Worm (Caenorhabditis elegans) whole organism, L1 larva: ENCODE results near the gene smc-4.

Experiments used
- C16A3.4 ChIP-seq: fragments of 150-350 bp; optimal IDR thresholded peaks from 2 replicates; lab custom pipeline; 2014; ENCODE audit warnings: missing biosample characterization, missing genetic modification characterization
- alr-1 ChIP-seq: fragments of 200-800 bp; sonication (Bioruptor generic); optimal IDR thresholded peaks from 2 replicates; lab custom pipeline; 2018; ENCODE audit warnings: borderline replicate concordance, mild to moderate bottlenecking, missing genetic modification characterization, missing compliant biosample characterization
- aly-2 ChIP-seq: fragments of 150-350 bp; optimal IDR thresholded peaks from 2 replicates; lab custom pipeline; 2014; ENCODE audit warnings: missing biosample characterization, missing genetic modification characterization
- ama-1 ChIP-seq: fragments of 150-350 bp; optimal IDR thresholded peaks from 2 replicates; lab custom pipeline; 2014
- ceh-63 ChIP-seq: fragments of 200-800 bp; sonication (Bioruptor generic); optimal IDR thresholded peaks from 2 replicates; lab custom pipeline; 2018; ENCODE audit warnings: mild to moderate bottlenecking, missing genetic modification characterization, missing compliant biosample characterization
- ceh-82 ChIP-seq, 3 experiments: fragments of 150-350 bp in 1 of 3; sonication (generic microtip) in 2 of 3; optimal IDR thresholded peaks; 2 replicates each; lab custom pipeline; 2014 to 2017; ENCODE audit warnings: missing biosample characterization in 3 of 3, missing genetic modification characterization in 3 of 3
- dpl-1 ChIP-seq, 3 experiments: fragments of 150-350 bp in 2 of 3; sonication (generic microtip) in 1 of 3; optimal IDR thresholded peaks; 2 replicates each; lab custom pipeline; 2014 to 2017; ENCODE audit warnings: missing biosample characterization in 3 of 3, missing genetic modification characterization in 3 of 3, missing genetic modification reagents in 3 of 3
- dsc-1 ChIP-seq: sonication (generic microtip); optimal IDR thresholded peaks from 2 replicates; lab custom pipeline; 2016; ENCODE audit warnings: mild to moderate bottlenecking, missing genetic modification characterization, missing compliant biosample characterization
- efl-1 ChIP-seq, 4 experiments: fragments of 150-350 bp; optimal IDR thresholded peaks in 3 of 4; peaks in 1 of 4; 1 replicate in 1 of 4; 2 replicates in 3 of 4; lab custom pipeline; 2014; ENCODE audit warnings: missing biosample characterization in 2 of 4, missing genetic modification characterization in 2 of 4, missing genetic modification reagents in 2 of 4
- egl-13 ChIP-seq: sonication (generic microtip); optimal IDR thresholded peaks from 2 replicates; lab custom pipeline; 2016; ENCODE audit warnings: missing genotype, missing genetic modification reagents, missing genetic modification characterization, missing compliant biosample characterization
- egl-27 ChIP-seq, 2 experiments: fragments of 150-350 bp in 1 of 2; sonication (generic microtip); optimal IDR thresholded peaks; 3 replicates each; lab custom pipeline; 2017 to 2018; ENCODE audit warnings: missing biosample characterization in 2 of 2, missing genetic modification characterization in 2 of 2, missing genetic modification reagents in 2 of 2
- elt-3 ChIP-seq, 6 experiments: fragments of 150-350 bp in 1 of 6; sonication (generic microtip); optimal IDR thresholded peaks; 2 replicates each; lab custom pipeline; 2017 to 2018; ENCODE audit warnings: missing biosample characterization in 6 of 6, missing genetic modification characterization in 6 of 6, inconsistent platforms in 1 of 6
- ets-5 ChIP-seq: fragments of 200-800 bp; sonication (Bioruptor generic); IDR thresholded peaks from 2 replicates; pipeline ENCODE4 v1.3.6; 2022; ENCODE audit warnings: missing genetic modification characterization, missing compliant biosample characterization
- fkh-8 ChIP-seq: sonication (generic microtip); optimal IDR thresholded peaks from 2 replicates; lab custom pipeline; 2016; ENCODE audit warnings: mild to moderate bottlenecking, missing genetic modification characterization, missing compliant biosample characterization
- fos-1 ChIP-seq: fragments of 150-350 bp; optimal IDR thresholded peaks from 2 replicates; lab custom pipeline; 2014; ENCODE audit warnings: missing biosample characterization, missing genetic modification characterization
- irx-1 ChIP-seq: sonication (generic microtip); optimal IDR thresholded peaks from 2 replicates; lab custom pipeline; 2016; ENCODE audit warnings: missing genetic modification characterization, missing compliant biosample characterization
- isw-1 ChIP-seq: fragments of 200-800 bp; sonication (Bioruptor generic); IDR thresholded peaks from 2 replicates; pipeline ENCODE4 v1.3.6; 2022; ENCODE audit warnings: missing genetic modification characterization, missing compliant biosample characterization
- jun-1 ChIP-seq: fragments of 150-350 bp; optimal IDR thresholded peaks from 2 replicates; lab custom pipeline; 2014; ENCODE audit warnings: missing biosample characterization, missing genetic modification reagents, missing genetic modification characterization
- lin-13 ChIP-seq: fragments of 150-350 bp; optimal IDR thresholded peaks from 2 replicates; lab custom pipeline; 2014; ENCODE audit warnings: missing biosample characterization, missing genetic modification reagents, missing genetic modification characterization
- lin-14 ChIP-seq: fragments of 200-800 bp; sonication (Bioruptor generic); optimal IDR thresholded peaks from 2 replicates; lab custom pipeline; 2018; ENCODE audit warnings: mild to moderate bottlenecking, missing genetic modification characterization, moderate library complexity, missing compliant biosample characterization
- lin-35 ChIP-seq, 2 experiments: fragments of 150-350 bp; optimal IDR thresholded peaks; 2 replicates each; lab custom pipeline; 2014; ENCODE audit warnings: missing biosample characterization in 2 of 2, missing genetic modification characterization in 2 of 2, missing genetic modification reagents in 2 of 2
- lir-3 ChIP-seq: sonication (generic microtip); optimal IDR thresholded peaks from 2 replicates; lab custom pipeline; 2016; ENCODE audit warnings: mild to moderate bottlenecking, missing genetic modification characterization, moderate library complexity, missing compliant biosample characterization; ENCODE audit not compliant: poor library complexity
- lsy-2 ChIP-seq, 2 experiments: fragments of 150-350 bp; optimal IDR thresholded peaks; 2 replicates each; lab custom pipeline; 2014; ENCODE audit warnings: missing biosample characterization in 2 of 2, missing genetic modification characterization in 2 of 2
- mdl-1 ChIP-seq, 2 experiments: fragments of 150-350 bp; optimal IDR thresholded peaks; 2 replicates each; lab custom pipeline; 2014 to 2017; ENCODE audit warnings: missing biosample characterization in 2 of 2, missing genetic modification characterization in 2 of 2, inconsistent platforms in 1 of 2
- mep-1 ChIP-seq: fragments of 150-350 bp; optimal IDR thresholded peaks from 2 replicates; lab custom pipeline; 2014; ENCODE audit warnings: missing biosample characterization, missing genetic modification characterization
- nhr-11 ChIP-seq: fragments of 150-350 bp; optimal IDR thresholded peaks from 2 replicates; lab custom pipeline; 2014; ENCODE audit warnings: missing biosample characterization, missing genetic modification characterization
- nhr-19 ChIP-seq: fragments of 200-800 bp; sonication (Bioruptor generic); conservative IDR thresholded peaks from 2 replicates; pipeline ENCODE4 v1.3.6; 2022; ENCODE audit warnings: missing genetic modification characterization, missing compliant biosample characterization
- nhr-20 ChIP-seq: sonication (generic microtip); optimal IDR thresholded peaks from 2 replicates; lab custom pipeline; 2016; ENCODE audit warnings: mild to moderate bottlenecking, missing genetic modification characterization, missing compliant biosample characterization
- nhr-237 ChIP-seq: fragments of 150-350 bp; optimal IDR thresholded peaks from 2 replicates; lab custom pipeline; 2014; ENCODE audit warnings: missing biosample characterization, missing genetic modification characterization
- nhr-47 ChIP-seq: sonication (generic microtip); optimal IDR thresholded peaks from 2 replicates; lab custom pipeline; 2016; ENCODE audit warnings: mild to moderate bottlenecking, missing genetic modification characterization, moderate library complexity, missing compliant biosample characterization
- nhr-71 ChIP-seq: sonication (generic microtip); optimal IDR thresholded peaks from 2 replicates; lab custom pipeline; 2016; ENCODE audit warnings: mild to moderate bottlenecking, missing genetic modification characterization, moderate library complexity, missing compliant biosample characterization
- nhr-76 ChIP-seq: sonication (generic microtip); optimal IDR thresholded peaks from 2 replicates; lab custom pipeline; 2017; ENCODE audit warnings: missing biosample characterization, missing genetic modification characterization
- nhr-77 ChIP-seq: fragments of 150-350 bp; optimal IDR thresholded peaks from 2 replicates; lab custom pipeline; 2014; ENCODE audit warnings: missing biosample characterization, missing genetic modification characterization
- nhr-84 ChIP-seq: sonication (generic microtip); optimal IDR thresholded peaks from 2 replicates; lab custom pipeline; 2017; ENCODE audit warnings: missing biosample characterization, missing genetic modification characterization
- nhr-85 ChIP-seq: sonication (generic microtip); peaks from one replicate; lab custom pipeline; 2016; ENCODE audit warnings: missing genetic modification characterization, inconsistent platforms, missing compliant biosample characterization
- nhr-90 ChIP-seq: sonication (generic microtip); optimal IDR thresholded peaks from 2 replicates; lab custom pipeline; 2016; ENCODE audit warnings: mild to moderate bottlenecking, missing genetic modification characterization, missing compliant biosample characterization; ENCODE audit not compliant: poor library complexity
- rnt-1 ChIP-seq: sonication (generic microtip); optimal IDR thresholded peaks from 2 replicates; lab custom pipeline; 2016; ENCODE audit warnings: mild to moderate bottlenecking, missing genetic modification characterization, moderate library complexity, missing compliant biosample characterization
- skn-1 ChIP-seq: fragments of 150-350 bp; optimal IDR thresholded peaks from 2 replicates; lab custom pipeline; 2014; ENCODE audit warnings: missing biosample characterization, missing genetic modification characterization
- snpc-4 ChIP-seq: fragments of 150-350 bp; optimal IDR thresholded peaks from 2 replicates; lab custom pipeline; 2014; ENCODE audit warnings: missing biosample characterization, missing genetic modification characterization
- snu-23 ChIP-seq: sonication (generic microtip); optimal IDR thresholded peaks from 2 replicates; lab custom pipeline; 2016; ENCODE audit warnings: missing genetic modification characterization, missing compliant biosample characterization
- sox-4 ChIP-seq: sonication (generic microtip); optimal IDR thresholded peaks from 2 replicates; lab custom pipeline; 2016; ENCODE audit warnings: missing genetic modification characterization, missing compliant biosample characterization
- sup-37 ChIP-seq: fragments of 200-800 bp; sonication (Bioruptor generic); optimal IDR thresholded peaks from 2 replicates; lab custom pipeline; 2018; ENCODE audit warnings: mild to moderate bottlenecking, missing genetic modification characterization, missing compliant biosample characterization
- swsn-7 ChIP-seq: sonication (generic microtip); optimal IDR thresholded peaks from 2 replicates; lab custom pipeline; 2016; ENCODE audit warnings: missing genetic modification characterization, missing compliant biosample characterization
- tbx-2 ChIP-seq: sonication (generic microtip); optimal IDR thresholded peaks from 2 replicates; lab custom pipeline; 2016; ENCODE audit warnings: missing genetic modification characterization, missing compliant biosample characterization
- unc-130 ChIP-seq: fragments of 150-350 bp; optimal IDR thresholded peaks from 2 replicates; lab custom pipeline; 2017; ENCODE audit warnings: missing biosample characterization, missing genetic modification characterization, inconsistent platforms
- unc-30 ChIP-seq: sonication (generic microtip); optimal IDR thresholded peaks from 2 replicates; lab custom pipeline; 2017; ENCODE audit warnings: missing biosample characterization, missing genetic modification characterization
- unc-98 ChIP-seq: fragments of 200-800 bp; sonication (Bioruptor generic); IDR thresholded peaks from 2 replicates; pipeline ENCODE4 v1.3.6; 2022; ENCODE audit warnings: missing genetic modification characterization, missing compliant biosample characterization
- vab-15 ChIP-seq: sonication (generic microtip); optimal IDR thresholded peaks from 2 replicates; lab custom pipeline; 2017; ENCODE audit warnings: missing genotype, mild to moderate bottlenecking, missing genetic modification characterization, missing compliant biosample characterization
- xbp-1 ChIP-seq: sonication (generic microtip); optimal IDR thresholded peaks from 2 replicates; lab custom pipeline; 2016; ENCODE audit warnings: missing genetic modification characterization, missing compliant biosample characterization
- ztf-11 ChIP-seq, 2 experiments: sonication (generic microtip); optimal IDR thresholded peaks; 2 replicates each; lab custom pipeline; 2016 to 2017; ENCODE audit warnings: missing genetic modification characterization in 2 of 2, missing biosample characterization in 1 of 2, missing compliant biosample characterization in 1 of 2
- ztf-4 ChIP-seq: fragments of 150-350 bp; optimal IDR thresholded peaks from 2 replicates; lab custom pipeline; 2014; ENCODE audit warnings: missing biosample characterization, missing genetic modification characterization

smc-4 gene

ce11 chrIII:4551963-4552362, 35.3 kb upstream of the smc-4 start:
- TF ChIP-seq mdl-1 (tag; optimal IDR thresholded peaks at IDR 0.05; lab: Kevin White, UChicago) (peak in 1 of 2 experiments; percentile 57), fkh-8 (tag; lab: Kevin White, UChicago) (peak; percentile 69), unc-130 (tag; lab: Kevin White, UChicago) (peak; percentile 0), egl-13 (tag; lab: Kevin White, UChicago) (peak; percentile 7), nhr-71 (tag; lab: Kevin White, UChicago) (peak; percentile 73), mep-1 (tag; lab: Kevin White, UChicago) (peak; percentile 61), ztf-4 (tag; lab: Kevin White, UChicago) (peak; percentile 20), vab-15 (no peak), lsy-2 (tag; optimal IDR thresholded peaks at IDR 0.05; lab: Kevin White, UChicago) (peak; percentile 48 to 77), dpl-1 (GFP tag; optimal IDR thresholded peaks at IDR 0.05; lab: Kevin White, UChicago) (peak; percentile 21 to 47 (median 43)), nhr-84 (tag; lab: Kevin White, UChicago) (no peak), ceh-82 (tag; optimal IDR thresholded peaks at IDR 0.05; lab: Kevin White, UChicago) (peak in 2 of 3 experiments; percentile 31 to 81), snpc-4 (tag; lab: Kevin White, UChicago) (peak; percentile 23), fos-1 (tag; lab: Kevin White, UChicago) (no peak), ets-5 (no peak), sox-4 (tag; lab: Kevin White, UChicago) (no peak), ama-1 (lab: Kevin White, UChicago) (no peak), rnt-1 (tag; lab: Kevin White, UChicago) (peak; percentile 57), nhr-19 (GFP tag; lab: Robert Waterston, UW) (peak; percentile 64), elt-3 (tag; optimal IDR thresholded peaks at IDR 0.05; lab: Kevin White, UChicago) (peak in 1 of 6 experiments; percentile 39), irx-1 (peak; percentile 14), nhr-20 (peak; percentile 76), nhr-76 (tag; lab: Kevin White, UChicago) (no peak), lin-35 (GFP tag; optimal IDR thresholded peaks at IDR 0.05; lab: Kevin White, UChicago) (peak; percentile 65 to 71), snu-23 (GFP tag; lab: Kevin White, UChicago) (peak; percentile 82), dsc-1 (tag; lab: Kevin White, UChicago) (peak; percentile 23), nhr-11 (tag; lab: Kevin White, UChicago) (no peak), ztf-11 (tag; optimal IDR thresholded peaks at IDR 0.05; lab: Kevin White, UChicago) (no peak), alr-1 (tag; lab: Kevin White, UChicago) (no peak), isw-1 (GFP tag; lab: Robert Waterston, UW) (no peak; the same call in 1 of the 2 replicates), xbp-1 (tag; lab: Kevin White, UChicago) (peak; percentile 15), unc-98 (GFP tag; lab: Robert Waterston, UW) (no peak), aly-2 (tag; lab: Kevin White, UChicago) (no peak), tbx-2 (tag; lab: Kevin White, UChicago) (peak; percentile 60), sup-37 (GFP tag; lab: Kevin White, UChicago) (no peak), egl-27 (tag; optimal IDR thresholded peaks at IDR 0.05; lab: Kevin White, UChicago) (peak; percentile 6 to 36), nhr-77 (tag; lab: Kevin White, UChicago) (peak; percentile 83), nhr-90 (tag; lab: Kevin White, UChicago) (peak; percentile 24), lin-13 (GFP tag; lab: Kevin White, UChicago) (peak; percentile 16), efl-1 (optimal IDR thresholded peaks at IDR 0.05; lab: Kevin White, UChicago) (peak; percentile 55 to 63), efl-1 (GFP tag; optimal IDR thresholded peaks at IDR 0.05 in 1 of 2; lab: Kevin White, UChicago) (peak in 1 of 2 experiments; percentile 24), nhr-85 (peak; percentile 81), lir-3 (tag; lab: Kevin White, UChicago) (no peak), unc-30 (tag; lab: Kevin White, UChicago) (no peak), swsn-7 (tag; lab: Kevin White, UChicago) (peak; percentile 65), nhr-47 (tag; lab: Kevin White, UChicago) (peak; percentile 44), jun-1 (peak; percentile 57), nhr-237 (tag; lab: Kevin White, UChicago) (no peak), lin-14 (peak; percentile 97), ceh-63 (no peak), skn-1 (peak; percentile 67), C16A3.4 (tag; lab: Kevin White, UChicago) (peak; percentile 48)
